Worm (Caenorhabditis elegans) whole organism, mixed stage, embryonic: ENCODE measurements around the gene K08E7.4.
A peak's percentile ranks its signal among the peaks of the same experiment; 100 is the strongest.

Experiments
- blmp-1 ChIP-seq: fragments of 150-350 bp; optimal IDR thresholded peaks from 2 replicates; lab custom pipeline; 2014; ENCODE audit warnings: missing biosample characterization, missing genetic modification characterization
- elt-3 ChIP-seq: fragments of 150-350 bp; optimal IDR thresholded peaks from 2 replicates; lab custom pipeline; 2014; ENCODE audit warnings: missing biosample characterization, missing genetic modification characterization
- lin-13 ChIP-seq: fragments of 150-350 bp; optimal IDR thresholded peaks from 2 replicates; lab custom pipeline; 2014; ENCODE audit warnings: missing biosample characterization, missing genetic modification characterization
- lin-32 ChIP-seq: fragments of 200-800 bp; sonication (Bioruptor generic); optimal IDR thresholded peaks from 2 replicates; lab custom pipeline; 2018; ENCODE audit warnings: mild to moderate bottlenecking, missing genetic modification characterization, missing compliant biosample characterization
- mep-1 ChIP-seq: fragments of 150-350 bp; optimal IDR thresholded peaks from 2 replicates; lab custom pipeline; 2017; ENCODE audit warnings: missing biosample characterization, missing genetic modification reagents, missing genetic modification characterization, inconsistent platforms
- mls-2 ChIP-seq: sonication (generic microtip); optimal IDR thresholded peaks from 2 replicates; lab custom pipeline; 2016; ENCODE audit warnings: mild to moderate bottlenecking, missing genetic modification characterization, moderate library complexity, missing compliant biosample characterization
- nhr-12 ChIP-seq: fragments of 150-350 bp; optimal IDR thresholded peaks from 2 replicates; lab custom pipeline; 2014; ENCODE audit warnings: missing biosample characterization, missing genetic modification characterization
- snpc-4 ChIP-seq: fragments of 150-350 bp; optimal IDR thresholded peaks from 2 replicates; lab custom pipeline; 2014; ENCODE audit warnings: missing biosample characterization, missing genetic modification characterization
- unc-62 ChIP-seq: fragments of 150-350 bp; optimal IDR thresholded peaks from 2 replicates; lab custom pipeline; 2014; ENCODE audit warnings: missing biosample characterization, missing genetic modification reagents, missing genetic modification characterization

DNA sequence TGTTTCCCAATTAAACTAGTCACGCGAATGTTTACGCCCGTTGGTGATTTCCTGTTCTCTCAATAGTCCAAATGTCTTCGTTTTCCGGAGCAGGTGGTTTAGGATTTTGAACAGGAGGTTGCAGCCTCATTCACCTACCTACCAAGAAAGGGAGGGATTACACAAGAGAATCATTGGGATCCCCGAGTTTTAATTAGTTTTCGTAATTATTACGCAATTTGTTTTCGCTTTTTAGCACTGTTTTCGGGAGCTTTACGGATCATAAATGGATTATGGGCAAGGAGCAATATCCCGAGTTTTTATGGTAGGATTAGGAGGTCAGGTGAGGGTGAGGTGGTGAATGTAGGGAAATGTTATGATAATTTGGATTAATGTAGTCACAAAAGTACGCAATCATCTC is 25.0 kb downstream of the K08E7.4 start:
- TF ChIP-seq lin-13 (tag; lab: Kevin White, UChicago) (no peak), blmp-1 (tag; lab: Kevin White, UChicago) (no peak), unc-62 (GFP tag; lab: Kevin White, UChicago) (no peak), elt-3 (tag; lab: Kevin White, UChicago) (no peak), snpc-4 (no peak), mls-2 (peak; percentile 46), mep-1 (tag; lab: Kevin White, UChicago) (no peak), lin-32 (GFP tag; lab: Kevin White, UChicago) (no peak), nhr-12 (no peak)
